Worm (Caenorhabditis elegans) whole organism, L3 larva: ENCODE measurements around the gene Y45G12B.3.

Experiments
- R02D3.7 ChIP-seq: fragments of 150-350 bp; optimal IDR thresholded peaks from 2 replicates; lab custom pipeline; 2014; ENCODE audit warnings: missing biosample characterization, missing genetic modification characterization
- ZK546.5 ChIP-seq: sonication (generic microtip); optimal IDR thresholded peaks from 2 replicates; lab custom pipeline; 2017; ENCODE audit warnings: missing biosample characterization, missing genetic modification characterization
- ama-1 ChIP-seq: fragments of 150-350 bp; optimal IDR thresholded peaks from 2 replicates; lab custom pipeline; 2018
- ceh-16 ChIP-seq: sonication (generic microtip); optimal IDR thresholded peaks from 2 replicates; lab custom pipeline; 2017; ENCODE audit warnings: missing biosample characterization, missing genetic modification characterization
- ceh-82 ChIP-seq: fragments of 150-350 bp; optimal IDR thresholded peaks from 2 replicates; lab custom pipeline; 2014; ENCODE audit warnings: missing biosample characterization, missing genetic modification characterization
- ceh-9 ChIP-seq: sonication (generic microtip); optimal IDR thresholded peaks from 2 replicates; lab custom pipeline; 2018; ENCODE audit warnings: missing biosample characterization, missing genetic modification characterization
- daf-12 ChIP-seq: fragments of 150-350 bp; optimal IDR thresholded peaks from 2 replicates; lab custom pipeline; 2014; ENCODE audit warnings: missing biosample characterization, missing genetic modification reagents, missing genetic modification characterization
- egl-27 ChIP-seq: sonication (generic microtip); optimal IDR thresholded peaks from 4 replicates; lab custom pipeline; 2017; ENCODE audit warnings: missing biosample characterization, missing genetic modification reagents, missing genetic modification characterization
- egl-5 ChIP-seq: fragments of 150-350 bp; optimal IDR thresholded peaks from 2 replicates; lab custom pipeline; 2017; ENCODE audit warnings: missing biosample characterization, missing genetic modification reagents, missing genetic modification characterization, inconsistent platforms
- elt-1 ChIP-seq: fragments of 150-350 bp; optimal IDR thresholded peaks from 2 replicates; lab custom pipeline; 2014; ENCODE audit warnings: missing biosample characterization, missing genetic modification characterization
- elt-2 ChIP-seq: sonication (generic microtip); optimal IDR thresholded peaks from 2 replicates; lab custom pipeline; 2016; ENCODE audit warnings: missing genetic modification reagents, mild to moderate bottlenecking, missing genetic modification characterization, missing compliant biosample characterization
- elt-3 ChIP-seq, 3 experiments: fragments of 150-350 bp in 1 of 3; sonication (generic microtip) in 2 of 3; optimal IDR thresholded peaks; 2 replicates in 2 of 3; 4 replicates in 1 of 3; lab custom pipeline; 2014 to 2017; ENCODE audit warnings: missing biosample characterization in 3 of 3, missing genetic modification characterization in 3 of 3
- fos-1 ChIP-seq: fragments of 150-350 bp; optimal IDR thresholded peaks from 2 replicates; lab custom pipeline; 2014; ENCODE audit warnings: missing biosample characterization, missing genetic modification characterization
- jun-1 ChIP-seq: fragments of 150-350 bp; optimal IDR thresholded peaks from 2 replicates; lab custom pipeline; 2014; ENCODE audit warnings: missing biosample characterization, missing genetic modification reagents, missing genetic modification characterization
- lin-15B ChIP-seq: fragments of 150-350 bp; optimal IDR thresholded peaks from 2 replicates; lab custom pipeline; 2014; ENCODE audit warnings: missing biosample characterization, missing genetic modification characterization
- lin-39 ChIP-seq: fragments of 150-350 bp; optimal IDR thresholded peaks from 2 replicates; lab custom pipeline; 2018; ENCODE audit warnings: missing biosample characterization, missing genetic modification reagents, missing genetic modification characterization
- lsy-12 ChIP-seq: sonication (generic microtip); optimal IDR thresholded peaks from 2 replicates; lab custom pipeline; 2016; ENCODE audit warnings: mild to moderate bottlenecking, missing genetic modification characterization, missing compliant biosample characterization
- mml-1 ChIP-seq: fragments of 150-350 bp; sonication (generic microtip); optimal IDR thresholded peaks from 3 replicates; lab custom pipeline; 2014; ENCODE audit warnings: missing biosample characterization, missing genetic modification characterization
- nfya-1 ChIP-seq: sonication (generic microtip); optimal IDR thresholded peaks from 2 replicates; lab custom pipeline; 2017; ENCODE audit warnings: missing genetic modification characterization, mild to moderate bottlenecking, missing compliant biosample characterization, antibody characterized with exemption, moderate library complexity; ENCODE audit not compliant: insufficient read depth
- nhr-11 ChIP-seq: fragments of 150-350 bp; optimal IDR thresholded peaks from 2 replicates; lab custom pipeline; 2014; ENCODE audit warnings: missing biosample characterization, missing genetic modification characterization
- nhr-12 ChIP-seq: fragments of 150-350 bp; optimal IDR thresholded peaks from 2 replicates; lab custom pipeline; 2014; ENCODE audit warnings: missing biosample characterization, missing genetic modification characterization
- nhr-23 ChIP-seq: fragments of 150-350 bp; optimal IDR thresholded peaks from 2 replicates; lab custom pipeline; 2014; ENCODE audit warnings: missing biosample characterization, missing genetic modification reagents, missing genetic modification characterization
- nhr-25 ChIP-seq: sonication (generic microtip); optimal IDR thresholded peaks from 2 replicates; lab custom pipeline; 2017; ENCODE audit warnings: missing biosample characterization, missing genetic modification characterization
- nhr-28 ChIP-seq: fragments of 150-350 bp; optimal IDR thresholded peaks from 2 replicates; lab custom pipeline; 2014; ENCODE audit warnings: missing biosample characterization, missing genetic modification characterization
- nhr-43 ChIP-seq: sonication (generic microtip); optimal IDR thresholded peaks from 2 replicates; lab custom pipeline; 2016; ENCODE audit warnings: mild to moderate bottlenecking, missing genetic modification characterization, missing compliant biosample characterization; ENCODE audit not compliant: poor library complexity, severe bottlenecking
- nhr-67 ChIP-seq: fragments of 150-350 bp; optimal IDR thresholded peaks from 2 replicates; lab custom pipeline; 2014; ENCODE audit warnings: missing biosample characterization, missing genetic modification characterization
- nhr-76 ChIP-seq: fragments of 150-350 bp; sonication (generic microtip); optimal IDR thresholded peaks from 5 replicates; lab custom pipeline; 2014; ENCODE audit warnings: missing biosample characterization, missing genetic modification characterization
- pha-4 ChIP-seq: fragments of 150-350 bp; optimal IDR thresholded peaks from 2 replicates; lab custom pipeline; 2014; ENCODE audit warnings: missing biosample characterization, missing genetic modification reagents, missing genetic modification characterization
- pqm-1 ChIP-seq: fragments of 150-350 bp; optimal IDR thresholded peaks from 2 replicates; lab custom pipeline; 2017; ENCODE audit warnings: missing biosample characterization, missing genetic modification characterization, inconsistent platforms
- snpc-4 ChIP-seq: fragments of 150-350 bp; optimal IDR thresholded peaks from 2 replicates; lab custom pipeline; 2014; ENCODE audit warnings: missing biosample characterization, missing genetic modification characterization
- unc-62 ChIP-seq: fragments of 150-350 bp; sonication (generic microtip); optimal IDR thresholded peaks from 4 replicates; lab custom pipeline; 2014; ENCODE audit warnings: missing biosample characterization, missing genetic modification reagents, missing genetic modification characterization
- ztf-11 ChIP-seq: fragments of 150-350 bp; optimal IDR thresholded peaks from 2 replicates; lab custom pipeline; 2014; ENCODE audit warnings: missing biosample characterization, missing genetic modification characterization
- ztf-4 ChIP-seq: fragments of 150-350 bp; optimal IDR thresholded peaks from 2 replicates; lab custom pipeline; 2014; ENCODE audit warnings: missing biosample characterization, missing genetic modification characterization

The Y45G12B.3 gene

ce11 chrV:2694389-2694788, 1.7 kb downstream of the Y45G12B.3 start, which contains the start of gene Y45G12B.2 (continued):
- peak; percentile 77 for TF ChIP-seq pha-4 (tag; lab: Kevin White, UChicago)

- no peak for TF ChIP-seq nhr-67
- no peak for TF ChIP-seq nhr-25 (tag; lab: Kevin White, UChicago)
- no peak for TF ChIP-seq nfya-1 (tag; lab: Kevin White, UChicago)
- no peak for TF ChIP-seq nhr-12 (tag; lab: Kevin White, UChicago)
- no peak for TF ChIP-seq R02D3.7
- no peak for TF ChIP-seq ama-1 (lab: Kevin White, UChicago)
- TF ChIP-seq unc-62 (GFP tag; lab: Kevin White, UChicago): no peak
- TF ChIP-seq pqm-1 (tag; lab: Kevin White, UChicago): no peak
- TF ChIP-seq lin-15B (tag; lab: Kevin White, UChicago): no peak
- no peak for TF ChIP-seq fos-1 (tag; lab: Kevin White, UChicago)
- no peak for TF ChIP-seq daf-12 (tag; lab: Kevin White, UChicago)
- no peak for TF ChIP-seq mml-1 (tag; lab: Kevin White, UChicago)
- no peak for TF ChIP-seq ceh-16 (tag; lab: Kevin White, UChicago)
- TF ChIP-seq jun-1 (tag; lab: Kevin White, UChicago): no peak
- no peak for TF ChIP-seq egl-5 (tag; lab: Kevin White, UChicago)
Observed at ce11 chrV:2690948-2691347, 5.1 kb downstream of the Y45G12B.3 start.

ce11 chrV:2690478-2690877, 5.6 kb downstream of the Y45G12B.3 start:
- no peak for TF ChIP-seq lin-39 (tag; lab: Kevin White, UChicago)
- TF ChIP-seq ZK546.5 (tag; lab: Kevin White, UChicago): no peak
- no peak for TF ChIP-seq snpc-4 (tag; lab: Kevin White, UChicago)
- TF ChIP-seq ceh-16 (tag; lab: Kevin White, UChicago): no peak
- no peak for TF ChIP-seq elt-2 (tag; lab: Kevin White, UChicago)
- TF ChIP-seq, all 47 proteins: peak for 0

- TF ChIP-seq ztf-11 (tag; lab: Kevin White, UChicago): no peak
- TF ChIP-seq mml-1 (tag; lab: Kevin White, UChicago): no peak
- TF ChIP-seq fos-1 (tag; lab: Kevin White, UChicago): no peak
- no peak for TF ChIP-seq ceh-82 (tag; lab: Kevin White, UChicago)
- no peak for TF ChIP-seq lsy-12 (tag; lab: Kevin White, UChicago)
- TF ChIP-seq pha-4 (tag; lab: Kevin White, UChicago): no peak
- TF ChIP-seq nhr-23 (tag; lab: Kevin White, UChicago): no peak
- TF ChIP-seq nfya-1 (tag; lab: Kevin White, UChicago): no peak
- no peak for TF ChIP-seq lin-15B (tag; lab: Kevin White, UChicago)
- no peak for TF ChIP-seq nhr-25 (tag; lab: Kevin White, UChicago)
- TF ChIP-seq R02D3.7: no peak
- no peak for TF ChIP-seq egl-5 (tag; lab: Kevin White, UChicago)
- no peak for TF ChIP-seq elt-2 (tag; lab: Kevin White, UChicago)
Observed at ce11 chrV:2688562-2688961, 7.5 kb downstream of the Y45G12B.3 start.

ce11 chrV:2684227-2684626, 11.8 kb downstream of the Y45G12B.3 start:
- TF ChIP-seq fos-1 (tag; lab: Kevin White, UChicago): no peak
- no peak for TF ChIP-seq ceh-9 (tag; lab: Kevin White, UChicago)

ce11 chrV:2683497-2683896, 12.6 kb downstream of the Y45G12B.3 start:
- TF ChIP-seq nhr-76 (tag; lab: Kevin White, UChicago): no peak
- no peak for TF ChIP-seq nhr-12 (tag; lab: Kevin White, UChicago)
- TF ChIP-seq ztf-4 (tag; lab: Kevin White, UChicago): no peak
- TF ChIP-seq nhr-43: no peak
- no peak for TF ChIP-seq egl-27
- no peak for TF ChIP-seq daf-12 (tag; lab: Kevin White, UChicago)
- TF ChIP-seq lsy-12 (tag; lab: Kevin White, UChicago): no peak
- TF ChIP-seq nhr-28 (tag; lab: Kevin White, UChicago): no peak
- TF ChIP-seq egl-5 (tag; lab: Kevin White, UChicago): no peak
- TF ChIP-seq unc-62 (GFP tag; lab: Kevin White, UChicago): no peak
- TF ChIP-seq mml-1 (tag; lab: Kevin White, UChicago): no peak
- no peak for TF ChIP-seq elt-1
- no peak for TF ChIP-seq pqm-1 (tag; lab: Kevin White, UChicago)
- no peak for TF ChIP-seq ztf-11 (tag; lab: Kevin White, UChicago)
- TF ChIP-seq ceh-82 (tag; lab: Kevin White, UChicago): no peak
- no peak for TF ChIP-seq nhr-11 (tag; lab: Kevin White, UChicago)
- TF ChIP-seq elt-3 (tag; optimal IDR thresholded peaks at IDR 0.05; lab: Kevin White, UChicago): no peak
